Fruit fly (Drosophila melanogaster): ENCODE results near the gene VhaAC45RP.
A peak's percentile ranks its signal among the peaks of the same experiment; 100 is the strongest.

The VhaAC45RP gene

dm6 chr3R:30151300-30152109 lies 14.7 kb downstream of the VhaAC45RP start, which contains the start of gene CG15529:
Gene CG15529 (plus strand): TSS chr3R:30152059.
- TF ChIP-seq HLH106 (tag; optimal IDR thresholded peaks at IDR 0.05), result peak; percentile 39
- peak; percentile 57 for TF ChIP-seq h (GFP tag; optimal IDR thresholded peaks at IDR 0.05)
- TF ChIP-seq foxo (GFP tag; optimal IDR thresholded peaks at IDR 0.05), result peak in 1 of 2 experiments; percentile 1
- no peak for TF ChIP-seq N (GFP tag; optimal IDR thresholded peaks at IDR 0.05)
- no peak for TF ChIP-seq Dfd (GFP tag; optimal IDR thresholded peaks at IDR 0.05)
- no peak for TF ChIP-seq dsf (GFP tag; optimal IDR thresholded peaks at IDR 0.05; ENCODE audit: borderline replicate concordance)
- TF ChIP-seq Rel (GFP tag; optimal IDR thresholded peaks at IDR 0.05), result no peak
- TF ChIP-seq Rel (tag; optimal IDR thresholded peaks at IDR 0.05), result peak; percentile 11
- no peak for TF ChIP-seq Hr83 (GFP tag; optimal IDR thresholded peaks at IDR 0.05; ENCODE audit: poor library complexity, severe bottlenecking)
- TF ChIP-seq Jra (GFP tag; optimal IDR thresholded peaks at IDR 0.05), result no peak
- TF ChIP-seq rgr (GFP tag; optimal IDR thresholded peaks at IDR 0.05), result peak; percentile 30
- peak; percentile 26 for TF ChIP-seq ey (GFP tag; optimal IDR thresholded peaks at IDR 0.05)

dm6 chr3R:30150602-30151001 lies 15.6 kb downstream of the VhaAC45RP start:
- peak; percentile 8 for TF ChIP-seq Myc (optimal IDR thresholded peaks at IDR 0.05)
- no peak for TF ChIP-seq pan (optimal IDR thresholded peaks at IDR 0.05)

dm6 chr3R:30149506-30149905 lies 16.7 kb downstream of the VhaAC45RP start, which contains the start of gene AdoR:
Gene AdoR (minus strand): TSS chr3R:30149606.
- TF ChIP-seq dl (GFP tag; optimal IDR thresholded peaks at IDR 0.05; ENCODE audit: insufficient read depth in 1 of 2, partially characterized antibody in 2 of 2), result no peak
- no peak for TF ChIP-seq brk (GFP tag; optimal IDR thresholded peaks at IDR 0.05)
- no peak for TF ChIP-seq Myc (optimal IDR thresholded peaks at IDR 0.05)
- TF ChIP-seq pan (optimal IDR thresholded peaks at IDR 0.05), result no peak
- no peak for TF ChIP-seq Mio (GFP tag; optimal IDR thresholded peaks at IDR 0.05)
- no peak for TF ChIP-seq usp (GFP tag; optimal IDR thresholded peaks at IDR 0.05)
- no peak for TF ChIP-seq Sp1 (GFP tag; optimal IDR thresholded peaks at IDR 0.05)
- no peak for TF ChIP-seq Hnf4 (GFP tag; optimal IDR thresholded peaks at IDR 0.05)
- no peak for TF ChIP-seq Hr78 (GFP tag; optimal IDR thresholded peaks at IDR 0.05)
- TF ChIP-seq OdsH (GFP tag; optimal IDR thresholded peaks at IDR 0.05), result no peak
- no peak for TF ChIP-seq Jra (GFP tag; optimal IDR thresholded peaks at IDR 0.05)

- no peak for TF ChIP-seq Hr78 (GFP tag; optimal IDR thresholded peaks at IDR 0.05)
- TF ChIP-seq dl (GFP tag; optimal IDR thresholded peaks at IDR 0.05; ENCODE audit: insufficient read depth in 1 of 2, partially characterized antibody in 2 of 2), result no peak
- peak; percentile 60 for TF ChIP-seq fru (GFP tag; optimal IDR thresholded peaks at IDR 0.05)
- no peak for TF ChIP-seq sage (GFP tag; optimal IDR thresholded peaks at IDR 0.05)
- peak; percentile 53 for TF ChIP-seq OdsH (GFP tag; optimal IDR thresholded peaks at IDR 0.05)
- peak in 1 of 2 experiments; percentile 58 for TF ChIP-seq foxo (GFP tag; optimal IDR thresholded peaks at IDR 0.05)
- no peak for TF ChIP-seq N (GFP tag; optimal IDR thresholded peaks at IDR 0.05)
- TF ChIP-seq rgr (GFP tag; optimal IDR thresholded peaks at IDR 0.05), result peak; percentile 66
- no peak for TF ChIP-seq CG32264 (GFP tag; optimal IDR thresholded peaks at IDR 0.05)
- TF ChIP-seq jim (GFP tag; optimal IDR thresholded peaks at IDR 0.05), result no peak
- no peak for TF ChIP-seq Dif (GFP tag; optimal IDR thresholded peaks at IDR 0.05; ENCODE audit: partially characterized antibody)
- TF ChIP-seq Mio (GFP tag; optimal IDR thresholded peaks at IDR 0.05), result no peak
- no peak for TF ChIP-seq Abd-B (GFP tag; optimal IDR thresholded peaks at IDR 0.05)
- no peak for TF ChIP-seq pan (optimal IDR thresholded peaks at IDR 0.05)
- TF ChIP-seq ey (GFP tag; optimal IDR thresholded peaks at IDR 0.05), result peak; percentile 52
- TF ChIP-seq Myc (optimal IDR thresholded peaks at IDR 0.05), result peak; percentile 84
- no peak for TF ChIP-seq lola (GFP tag; optimal IDR thresholded peaks at IDR 0.05)
- peak; percentile 58 for TF ChIP-seq psq (GFP tag; optimal IDR thresholded peaks at IDR 0.05)
- peak; percentile 29 for TF ChIP-seq Hr83 (GFP tag; optimal IDR thresholded peaks at IDR 0.05; ENCODE audit: poor library complexity, severe bottlenecking)
- no peak for TF ChIP-seq h (GFP tag; optimal IDR thresholded peaks at IDR 0.05)
- peak; percentile 65 for TF ChIP-seq br (GFP tag; optimal IDR thresholded peaks at IDR 0.05)
These were observed 31.9 kb downstream of the VhaAC45RP start, which contains the start of gene Tpi for dm6 chr3R:30134063-30135047. Gene Tpi (minus strand): TSS chr3R:30134599.
